Worm (Caenorhabditis elegans) whole organism, L4 larva: Measurements from ENCODE around the gene Y47D7A.6.

ENCODE experiments used
- F10B5.3 ChIP-seq: sonication (generic microtip); optimal IDR thresholded peaks from 2 replicates; lab custom pipeline; 2016; ENCODE audit warnings: mild to moderate bottlenecking, missing genetic modification characterization, missing compliant biosample characterization
- F49E8.2 ChIP-seq: sonication (generic microtip); optimal IDR thresholded peaks from 2 replicates; lab custom pipeline; 2016; ENCODE audit warnings: missing compliant biosample characterization, mild to moderate bottlenecking, missing genetic modification characterization, borderline replicate concordance
- Y48G9A.11 ChIP-seq: fragments of 200-800 bp; sonication (Bioruptor generic); IDR thresholded peaks from 2 replicates; pipeline ENCODE4 v1.3.6; 2022; ENCODE audit warnings: missing genetic modification reagents, missing genetic modification characterization, missing compliant biosample characterization
- aha-1 ChIP-seq: fragments of 150-350 bp; peaks from one replicate; lab custom pipeline; 2014; ENCODE audit warnings: missing biosample characterization, missing genetic modification characterization
- ama-1 ChIP-seq: fragments of 150-350 bp; optimal IDR thresholded peaks from 2 replicates; lab custom pipeline; 2014; ENCODE audit warnings: inconsistent platforms, mixed read lengths
- ceh-28 ChIP-seq: fragments of 150-350 bp; optimal IDR thresholded peaks from 2 replicates; lab custom pipeline; 2014; ENCODE audit warnings: missing biosample characterization, missing genetic modification reagents, missing genetic modification characterization
- ceh-32 ChIP-seq: sonication (generic microtip); optimal IDR thresholded peaks from 2 replicates; lab custom pipeline; 2016; ENCODE audit warnings: mild to moderate bottlenecking, missing genetic modification characterization, missing compliant biosample characterization; ENCODE audit not compliant: poor library complexity
- ctbp-1 ChIP-seq: fragments of 200-800 bp; sonication (Bioruptor generic); IDR thresholded peaks from 2 replicates; pipeline ENCODE4 v1.3.6; 2022; ENCODE audit warnings: missing genetic modification reagents, missing genetic modification characterization, missing compliant biosample characterization
- daf-12 ChIP-seq: fragments of 150-350 bp; optimal IDR thresholded peaks from 2 replicates; lab custom pipeline; 2014; ENCODE audit warnings: missing biosample characterization, missing genetic modification reagents, missing genetic modification characterization
- dpl-1 ChIP-seq: fragments of 150-350 bp; optimal IDR thresholded peaks from 2 replicates; lab custom pipeline; 2014; ENCODE audit warnings: missing biosample characterization, missing genetic modification reagents, missing genetic modification characterization
- fkh-10 ChIP-seq: fragments of 150-350 bp; optimal IDR thresholded peaks from 2 replicates; lab custom pipeline; 2014; ENCODE audit warnings: missing biosample characterization, missing genetic modification reagents, missing genetic modification characterization
- fos-1 ChIP-seq: fragments of 150-350 bp; optimal IDR thresholded peaks from 2 replicates; lab custom pipeline; 2014; ENCODE audit warnings: missing biosample characterization, missing genetic modification characterization
- hlh-30 ChIP-seq: sonication (generic microtip); optimal IDR thresholded peaks from 2 replicates; lab custom pipeline; 2017; ENCODE audit warnings: antibody characterized with exemption, mild to moderate bottlenecking, missing genetic modification characterization, missing compliant biosample characterization; ENCODE audit not compliant: insufficient read depth
- lim-7 ChIP-seq: fragments of 200-800 bp; sonication (Bioruptor generic); IDR thresholded peaks from 2 replicates; pipeline ENCODE4 v1.3.6; 2022; ENCODE audit warnings: missing genetic modification characterization, missing compliant biosample characterization
- lin-29 ChIP-seq: fragments of 200-800 bp; sonication (Bioruptor generic); IDR thresholded peaks from 2 replicates; pipeline ENCODE4 v1.3.6; 2022; ENCODE audit warnings: missing genetic modification reagents, missing genetic modification characterization, missing compliant biosample characterization
- lin-38 ChIP-seq: fragments of 200-800 bp; sonication (Bioruptor generic); IDR thresholded peaks from 2 replicates; pipeline ENCODE4 v1.3.6; 2022; ENCODE audit warnings: missing genetic modification reagents, missing genetic modification characterization, missing compliant biosample characterization
- mxl-2 ChIP-seq: fragments of 200-800 bp; sonication (Bioruptor generic); conservative IDR thresholded peaks from 2 replicates; pipeline ENCODE4 v1.3.6; 2022; ENCODE audit warnings: missing genetic modification reagents, missing genetic modification characterization, missing compliant biosample characterization
- nhr-11 ChIP-seq: fragments of 150-350 bp; optimal IDR thresholded peaks from 2 replicates; lab custom pipeline; 2014; ENCODE audit warnings: missing biosample characterization, missing genetic modification characterization
- nhr-25 ChIP-seq: sonication (generic microtip); optimal IDR thresholded peaks from 2 replicates; lab custom pipeline; 2017; ENCODE audit warnings: missing genetic modification characterization, mild to moderate bottlenecking, missing compliant biosample characterization, antibody characterized with exemption, moderate library complexity, borderline replicate concordance; ENCODE audit not compliant: insufficient read depth
- nhr-28 ChIP-seq: fragments of 150-350 bp; optimal IDR thresholded peaks from 2 replicates; lab custom pipeline; 2014; ENCODE audit warnings: missing biosample characterization, missing genetic modification characterization
- nhr-77 ChIP-seq: fragments of 150-350 bp; optimal IDR thresholded peaks from 2 replicates; lab custom pipeline; 2014; ENCODE audit warnings: missing biosample characterization, missing genetic modification characterization
- php-3 ChIP-seq: fragments of 200-800 bp; sonication (Bioruptor generic); IDR thresholded peaks from 2 replicates; pipeline ENCODE4 v1.3.6; 2022; ENCODE audit warnings: missing genetic modification reagents, missing genetic modification characterization, missing compliant biosample characterization
- pqm-1 ChIP-seq: sonication (generic microtip); optimal IDR thresholded peaks from 2 replicates; lab custom pipeline; 2017; ENCODE audit warnings: missing biosample characterization, missing genetic modification characterization
- rbr-2 ChIP-seq: sonication (generic microtip); optimal IDR thresholded peaks from 2 replicates; lab custom pipeline; 2016; ENCODE audit warnings: missing genotype, missing genetic modification characterization, missing compliant biosample characterization
- set-16 ChIP-seq: fragments of 200-800 bp; sonication (Bioruptor generic); IDR thresholded peaks from 2 replicates; pipeline ENCODE4 v1.3.6; 2022; ENCODE audit warnings: missing genetic modification reagents, missing genetic modification characterization, missing compliant biosample characterization
- tag-97 ChIP-seq: fragments of 200-800 bp; sonication (Bioruptor generic); IDR thresholded peaks from 2 replicates; pipeline ENCODE4 v1.3.6; 2022; ENCODE audit warnings: missing genetic modification characterization, missing compliant biosample characterization
- unc-130 ChIP-seq: sonication (generic microtip); optimal IDR thresholded peaks from 2 replicates; lab custom pipeline; 2016; ENCODE audit warnings: missing genetic modification reagents, missing genetic modification characterization, missing compliant biosample characterization
- unc-62 ChIP-seq, 3 experiments: fragments of 150-350 bp in 1 of 3; sonication (generic microtip); optimal IDR thresholded peaks in 2 of 3; peaks in 1 of 3; 1 replicate in 1 of 3; 2 replicates in 2 of 3; lab custom pipeline; 2014 to 2017; ENCODE audit warnings: missing biosample characterization in 3 of 3, missing genetic modification characterization in 3 of 3, missing genetic modification reagents in 3 of 3, missing genotype in 1 of 3
- zip-11 ChIP-seq: fragments of 200-800 bp; sonication (Bioruptor generic); IDR thresholded peaks from 2 replicates; pipeline ENCODE4 v1.3.6; 2022; ENCODE audit warnings: missing genetic modification characterization, missing compliant biosample characterization

Y47D7A.6 gene

DNA sequence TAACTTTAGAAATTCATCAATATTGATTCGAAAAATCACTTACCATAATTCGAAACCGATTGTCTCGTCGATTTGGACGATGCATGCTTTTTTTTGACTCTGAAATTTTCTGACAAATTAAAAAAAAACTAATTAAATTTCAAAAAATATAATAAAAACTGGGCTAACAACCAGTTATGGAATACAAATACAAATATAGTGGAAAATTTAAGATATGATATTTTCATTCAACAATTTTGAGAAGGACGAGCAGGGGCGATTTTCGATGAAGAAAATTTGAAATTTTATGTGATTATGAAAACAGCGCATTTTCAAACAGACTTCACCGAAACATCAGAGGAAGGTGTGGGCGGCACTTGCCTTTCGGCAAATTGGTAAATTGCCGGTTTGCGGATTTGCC lies 35.7 kb downstream of the Y47D7A.6 start, which contains the start of gene F13A2.1 (continued):
- TF ChIP-seq ceh-32 (tag; lab: Kevin White, UChicago) (no peak), nhr-11 (tag; lab: Kevin White, UChicago) (no peak), lin-29 (GFP tag; lab: Robert Waterston, UW) (no peak), set-16 (GFP tag; lab: Robert Waterston, UW) (no peak), tag-97 (GFP tag; lab: Robert Waterston, UW) (no peak)

DNA sequence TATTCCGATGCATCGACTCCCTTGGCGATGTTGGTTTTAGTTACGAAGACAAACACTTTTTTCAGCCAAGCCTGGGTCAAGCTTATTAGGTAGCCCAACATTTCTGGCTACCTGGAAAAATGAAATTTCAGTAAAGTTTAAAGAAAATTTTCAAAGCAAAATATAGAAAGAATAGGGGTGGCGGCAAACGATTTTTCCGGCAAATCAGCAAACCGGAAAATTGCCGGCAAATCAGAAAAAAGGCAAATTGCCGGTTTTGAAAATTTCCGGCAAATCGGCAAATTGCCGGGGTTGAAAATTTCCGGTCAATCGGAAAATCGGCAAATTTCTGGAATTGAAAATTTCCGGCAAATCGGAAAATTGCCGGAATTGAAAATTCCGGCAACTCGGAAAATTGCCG lies 40.4 kb downstream of the Y47D7A.6 start, which contains the start of gene F32D1.8:
F32D1.8 (minus strand) TSS at position 101 of the 400 bp plus-strand sequence.
- TF ChIP-seq aha-1 (tag; lab: Kevin White, UChicago) (peak; percentile 69), nhr-25 (tag; lab: Kevin White, UChicago) (no peak), ceh-28 (tag; lab: Kevin White, UChicago) (no peak)

ce11 chrV:4375807-4376564 lies 42.0 kb downstream of the Y47D7A.6 start, which contains the start of gene F32D1.7:
F32D1.7 (minus strand) TSS chrV:4376173.
- TF ChIP-seq unc-130 (peak; percentile 51), unc-62 (GFP tag; optimal IDR thresholded peaks at IDR 0.05 in 1 of 2; lab: Kevin White, UChicago) (peak in 1 of 2 experiments; percentile 32), unc-62 (tag; optimal IDR thresholded peaks at IDR 0.05; lab: Kevin White, UChicago) (no peak), lim-7 (GFP tag; lab: Robert Waterston, UW) (no peak), F10B5.3 (no peak), F49E8.2 (tag; lab: Kevin White, UChicago) (peak; percentile 13), aha-1 (tag; lab: Kevin White, UChicago) (peak; percentile 22), set-16 (GFP tag; lab: Robert Waterston, UW) (peak; percentile 53; the same call in 1 of the 2 replicates), dpl-1 (GFP tag; lab: Kevin White, UChicago) (no peak), lin-38 (GFP tag; lab: Robert Waterston, UW) (peak; percentile 56), fos-1 (tag; lab: Kevin White, UChicago) (no peak), ama-1 (lab: Kevin White, UChicago) (no peak), Y48G9A.11 (GFP tag; lab: Robert Waterston, UW) (peak; percentile 27; the same call in 1 of the 2 replicates), nhr-77 (tag; lab: Kevin White, UChicago) (no peak)
- TF ChIP-seq, all 104 proteins: peak for 7

ce11 chrV:4374625-4375024 lies 43.4 kb downstream of the Y47D7A.6 start, which contains the start of gene neg-1:
neg-1 (minus strand) TSS chrV:4374874.
- TF ChIP-seq unc-62 (GFP tag; optimal IDR thresholded peaks at IDR 0.05 in 1 of 2; lab: Kevin White, UChicago) (peak in 1 of 2 experiments; percentile 44), unc-62 (tag; optimal IDR thresholded peaks at IDR 0.05; lab: Kevin White, UChicago) (no peak), nhr-28 (tag; lab: Kevin White, UChicago) (no peak)

DNA sequence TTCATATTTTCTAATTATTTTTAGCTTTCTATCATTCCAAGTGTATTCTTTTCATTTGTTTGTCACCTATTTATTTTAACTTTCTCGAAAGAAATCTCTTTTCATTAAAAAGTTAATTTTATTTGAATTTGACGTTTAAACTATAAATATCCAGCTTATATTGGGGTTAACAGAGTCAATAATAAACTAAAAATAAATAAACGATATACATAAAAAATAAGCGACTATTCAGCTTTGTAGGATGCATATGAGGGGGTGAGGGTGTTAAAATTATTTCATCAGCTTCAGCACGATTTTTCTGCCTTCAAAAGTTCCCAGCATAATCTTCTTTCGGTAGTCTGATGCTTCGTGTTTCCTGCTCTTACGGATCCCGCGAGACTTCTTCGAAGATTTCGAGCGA lies 44.4 kb downstream of the Y47D7A.6 start:
- TF ChIP-seq pqm-1 (tag; lab: Kevin White, UChicago) = no peak
- no peak for TF ChIP-seq hlh-30 (tag; lab: Kevin White, UChicago)
- TF ChIP-seq mxl-2 (GFP tag; lab: Robert Waterston, UW) = no peak
- TF ChIP-seq fkh-10 (GFP tag; lab: Kevin White, UChicago) = no peak
- no peak for TF ChIP-seq zip-11
- TF ChIP-seq rbr-2 (tag; lab: Kevin White, UChicago) = no peak
- no peak for TF ChIP-seq php-3 (GFP tag; lab: Robert Waterston, UW)
- peak; percentile 42 for TF ChIP-seq lin-38 (GFP tag; lab: Robert Waterston, UW)

- no peak for TF ChIP-seq pqm-1 (tag; lab: Kevin White, UChicago)
- no peak for TF ChIP-seq daf-12 (tag; lab: Kevin White, UChicago)
- peak; percentile 88 for TF ChIP-seq set-16 (GFP tag; lab: Robert Waterston, UW)
- TF ChIP-seq ceh-28 (tag; lab: Kevin White, UChicago) = no peak
- no peak for TF ChIP-seq ctbp-1
Observed at ce11 chrV:4372986-4373385, 45.0 kb downstream of the Y47D7A.6 start.
